Worm (Caenorhabditis elegans): ENCODE data around the gene nhr-209.

DNA sequence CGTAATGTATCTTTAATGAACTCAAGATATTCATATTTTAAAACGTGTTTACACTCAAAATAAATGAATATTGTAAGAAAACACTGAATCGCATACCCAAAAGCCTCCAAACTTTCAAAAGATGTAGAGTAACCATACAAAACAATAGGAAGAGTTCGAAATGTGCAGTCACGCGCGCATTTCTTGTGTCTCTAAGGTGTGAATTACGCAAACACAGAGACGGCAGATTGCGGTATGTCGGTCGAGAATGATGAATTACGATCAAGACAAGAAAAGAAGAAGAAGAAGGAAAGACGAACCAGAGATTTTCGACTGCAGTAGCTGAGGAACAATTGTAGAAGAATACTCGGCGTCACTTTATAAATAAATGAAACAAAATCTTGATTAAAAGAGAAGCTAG is 13.5 kb downstream of the nhr-209 start, which contains the start of gene lhpp-1:
- no peak for TF ChIP-seq fos-1 (tag; optimal IDR thresholded peaks at IDR 0.05)
- TF ChIP-seq ceh-16 (tag; optimal IDR thresholded peaks at IDR 0.05) = no peak

Measured in whole organism, L2 larva.